Worm (Caenorhabditis elegans) whole organism, young adult: ENCODE data around the gene rif-1.1.

Experiments used
- K12H6.12 ChIP-seq: fragments of 200-800 bp; sonication (Bioruptor generic); optimal IDR thresholded peaks from 2 replicates; lab custom pipeline; 2018; ENCODE audit warnings: mild to moderate bottlenecking, missing genetic modification characterization, missing compliant biosample characterization
- ccch-3 ChIP-seq: fragments of 200-800 bp; sonication (Bioruptor generic); optimal IDR thresholded peaks from 2 replicates; lab custom pipeline; 2018; ENCODE audit warnings: mild to moderate bottlenecking, missing genetic modification characterization, missing compliant biosample characterization
- ceh-40 ChIP-seq: fragments of 200-800 bp; sonication (Bioruptor generic); IDR thresholded peaks from 2 replicates; pipeline ENCODE4 v1.3.6; 2022; ENCODE audit warnings: missing genetic modification characterization, missing compliant biosample characterization
- dpl-1 ChIP-seq: fragments of 150-350 bp; optimal IDR thresholded peaks from 2 replicates; lab custom pipeline; 2014; ENCODE audit warnings: missing biosample characterization, missing genetic modification reagents, missing genetic modification characterization
- efl-1 ChIP-seq: fragments of 150-350 bp; optimal IDR thresholded peaks from 2 replicates; lab custom pipeline; 2014; ENCODE audit warnings: missing biosample characterization, missing genetic modification reagents, missing genetic modification characterization

DNA sequence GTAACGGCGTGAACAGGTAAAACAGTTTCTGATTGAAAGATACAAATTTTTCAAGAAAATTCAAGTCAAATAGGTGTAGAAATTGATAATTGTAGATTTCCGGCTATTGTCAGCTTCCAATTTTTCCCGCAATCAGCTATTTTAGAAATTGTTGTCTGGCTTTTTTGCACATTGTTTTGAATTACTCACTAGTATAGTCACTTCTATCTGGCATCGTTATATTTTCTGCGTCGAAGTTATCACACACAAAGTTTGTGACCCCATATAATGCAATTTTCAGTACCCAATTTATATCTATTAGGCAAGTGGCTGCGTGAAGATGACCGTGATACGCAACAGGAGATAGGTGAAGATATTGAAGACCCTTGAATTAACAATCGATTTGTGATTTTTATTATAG, 25.8 kb downstream of the rif-1.1 start:
- no peak for TF ChIP-seq efl-1
- no peak for TF ChIP-seq K12H6.12 (tag; lab: Kevin White, UChicago)
- TF ChIP-seq dpl-1 (GFP tag; lab: Kevin White, UChicago) = no peak
- no peak for TF ChIP-seq ceh-40 (GFP tag; lab: Robert Waterston, UW)
- TF ChIP-seq ccch-3 = no peak
